Fruit fly (Drosophila melanogaster): Measurements from ENCODE around the gene Alms1b.

The Alms1b gene

dm6 chrX:4582422-4582821 is 48.3 kb downstream of the Alms1b start (continued):
- TF ChIP-seq CG7556 (GFP tag; optimal IDR thresholded peaks at IDR 0.05) (no peak), her (GFP tag; optimal IDR thresholded peaks at IDR 0.05) (no peak), vvl (GFP tag; IDR thresholded peaks at IDR 0.05) (no peak), CG4820 (GFP tag; optimal IDR thresholded peaks at IDR 0.05) (no peak), abd-A (tag; optimal IDR thresholded peaks at IDR 0.05) (no peak), sens-2 (GFP tag; IDR thresholded peaks at IDR 0.05) (no peak), Sox102F (GFP tag; optimal IDR thresholded peaks at IDR 0.05) (peak; percentile 39), phol (tag; optimal IDR thresholded peaks at IDR 0.05) (peak; percentile 8), oc (tag; optimal IDR thresholded peaks at IDR 0.05) (no peak), fd64A (GFP tag; optimal IDR thresholded peaks at IDR 0.05) (no peak), salm (tag; optimal IDR thresholded peaks at IDR 0.05) (no peak), danr (GFP tag; IDR thresholded peaks at IDR 0.05) (no peak), CG34224 (GFP tag; IDR thresholded peaks at IDR 0.05; ENCODE audit: partially characterized antibody) (no peak), CG13287 (GFP tag; IDR thresholded peaks at IDR 0.05; ENCODE audit: partially characterized antibody) (no peak), gfzf (GFP tag; optimal IDR thresholded peaks at IDR 0.05) (no peak), tgo (GFP tag; IDR thresholded peaks at IDR 0.05) (no peak), Xbp1 (GFP tag; optimal IDR thresholded peaks at IDR 0.05) (no peak), CG8388 (GFP tag; optimal IDR thresholded peaks at IDR 0.05) (no peak), wdn (GFP tag; IDR thresholded peaks at IDR 0.05) (no peak), bsh (GFP tag; optimal IDR thresholded peaks at IDR 0.05) (peak in 1 of 2 experiments; percentile 1), org-1 (GFP tag; optimal IDR thresholded peaks at IDR 0.05) (no peak), tap (tag; optimal IDR thresholded peaks at IDR 0.05) (no peak), MTF-1 (GFP tag; optimal IDR thresholded peaks at IDR 0.05; ENCODE audit: borderline replicate concordance) (no peak), stc (GFP tag; IDR thresholded peaks at IDR 0.05) (no peak), pho (GFP tag; optimal IDR thresholded peaks at IDR 0.05) (no peak), CG11456 (GFP tag; IDR thresholded peaks at IDR 0.05) (no peak), mam (GFP tag; optimal IDR thresholded peaks at IDR 0.05) (no peak)

- TF ChIP-seq hb (GFP tag; IDR thresholded peaks at IDR 0.05; ENCODE audit: partially characterized antibody) = no peak
- peak; percentile 30 for TF ChIP-seq CG16863 (GFP tag; optimal IDR thresholded peaks at IDR 0.05)
- TF ChIP-seq bsh (GFP tag; optimal IDR thresholded peaks at IDR 0.05) = peak in 1 of 2 experiments; percentile 82
- peak; percentile 30 for TF ChIP-seq Chrac-16 (GFP tag; optimal IDR thresholded peaks at IDR 0.05)
- peak in 1 of 2 experiments; percentile 28 for TF ChIP-seq chif (GFP tag; optimal IDR thresholded peaks at IDR 0.05)
- TF ChIP-seq ind (GFP tag; optimal IDR thresholded peaks at IDR 0.05) = peak; percentile 17
- 0 out of 3 replicates have a peak, but pooled peaks have one; percentile 30 for TF ChIP-seq CG11695 (GFP tag; IDR thresholded peaks at IDR 0.05)
- no peak for TF ChIP-seq Atf3 (GFP tag; optimal IDR thresholded peaks at IDR 0.05)
- TF ChIP-seq Sox100B (GFP tag; optimal IDR thresholded peaks at IDR 0.05) = peak; percentile 33
- no peak for TF ChIP-seq Bteb2 (GFP tag; optimal IDR thresholded peaks at IDR 0.05)
- no peak for TF ChIP-seq Poxn (GFP tag; IDR thresholded peaks at IDR 0.05)
- 0 out of 2 replicates have a peak, but pooled peaks have one; percentile 5 for TF ChIP-seq stc (GFP tag; IDR thresholded peaks at IDR 0.05)
- peak; percentile 51 for TF ChIP-seq vvl (GFP tag; IDR thresholded peaks at IDR 0.05)
- TF ChIP-seq CG10209 (GFP tag; optimal IDR thresholded peaks at IDR 0.05) = peak; percentile 11
- peak; percentile 74 for TF ChIP-seq dmrt11E (tag; optimal IDR thresholded peaks at IDR 0.05)
- no peak for TF ChIP-seq mld (GFP tag; IDR thresholded peaks at IDR 0.05; ENCODE audit: partially characterized antibody)
- peak in 1 of 2 experiments; percentile 6 for TF ChIP-seq Hr51 (GFP tag; optimal IDR thresholded peaks at IDR 0.05)
- TF ChIP-seq slp2 (GFP tag; optimal IDR thresholded peaks at IDR 0.05) = peak; percentile 27
- TF ChIP-seq hbn (GFP tag; IDR thresholded peaks at IDR 0.05; ENCODE audit: partially characterized antibody) = no peak
- TF ChIP-seq tin (GFP tag; optimal IDR thresholded peaks at IDR 0.05) = peak; percentile 45
- no peak for TF ChIP-seq odd (GFP tag; optimal IDR thresholded peaks at IDR 0.05)
- peak; percentile 10 for TF ChIP-seq bcd (GFP tag; optimal IDR thresholded peaks at IDR 0.05)
- no peak for TF ChIP-seq CkIIα-i1 (GFP tag; IDR thresholded peaks at IDR 0.05)
- no peak for TF ChIP-seq Dfd (GFP tag; optimal IDR thresholded peaks at IDR 0.05)
- peak; percentile 8 for TF ChIP-seq CG1602 (GFP tag; optimal IDR thresholded peaks at IDR 0.05)
- TF ChIP-seq CG6689 (GFP tag; IDR thresholded peaks at IDR 0.05) = peak; percentile 49
- no peak for TF ChIP-seq Ravus (GFP tag; IDR thresholded peaks at IDR 0.05)
Observed at dm6 chrX:4581769-4582168, 49.0 kb downstream of the Alms1b start.
